Fruit fly (Drosophila melanogaster) whole organism, embryonic: ENCODE data around the gene Nplp3.

ENCODE experiments used
- Ada2b ChIP-seq: fragments of 200-800 bp; sonication (Bioruptor generic); IDR thresholded peaks from 2 replicates; pipeline ENCODE4 v1.3.6; 2022; ENCODE audit warnings: missing biosample characterization, missing genetic modification characterization
- Awh ChIP-seq: fragments of 200-800 bp; sonication (Bioruptor generic); IDR thresholded peaks from 2 replicates; pipeline ENCODE4, ENCODE4 v1.3.6; 2022; ENCODE audit warnings: missing biosample characterization, missing genetic modification characterization
- CG10267 ChIP-seq: fragments of 200-800 bp; sonication (Bioruptor generic); optimal IDR thresholded peaks from 2 replicates; lab custom pipeline; 2018; ENCODE audit warnings: missing biosample characterization, mild to moderate bottlenecking, missing genetic modification characterization, moderate library complexity
- CG11504 ChIP-seq: fragments of 200-800 bp; sonication (Bioruptor generic); optimal IDR thresholded peaks from 3 replicates; lab custom pipeline; 2019; ENCODE audit warnings: missing biosample characterization, mild to moderate bottlenecking, missing genetic modification characterization, moderate library complexity
- CG12769 ChIP-seq: fragments of 200-800 bp; sonication (Bioruptor generic); optimal IDR thresholded peaks from 2 replicates; lab custom pipeline; 2019; ENCODE audit warnings: missing biosample characterization, mild to moderate bottlenecking, missing genetic modification characterization, moderate library complexity
- CG13424 ChIP-seq: fragments of 200-800 bp; sonication (Bioruptor generic); optimal IDR thresholded peaks from 2 replicates; lab custom pipeline; 2019; ENCODE audit warnings: missing biosample characterization, mild to moderate bottlenecking, missing genetic modification characterization, moderate library complexity
- CG13775 ChIP-seq: fragments of 200-800 bp; sonication (Bioruptor generic); optimal IDR thresholded peaks from 3 replicates; lab custom pipeline; 2017; ENCODE audit warnings: missing biosample characterization, mild to moderate bottlenecking, missing genetic modification characterization
- CG15269 ChIP-seq: fragments of 200-800 bp; sonication (Bioruptor generic); optimal IDR thresholded peaks from 2 replicates; lab custom pipeline; 2018; ENCODE audit warnings: missing biosample characterization, mild to moderate bottlenecking, missing genetic modification characterization, moderate library complexity
- CG17359 ChIP-seq: fragments of 200-800 bp; sonication (Bioruptor generic); optimal IDR thresholded peaks from 3 replicates; lab custom pipeline; 2018; ENCODE audit warnings: missing biosample characterization, mild to moderate bottlenecking, missing genetic modification characterization, moderate library complexity
- CG2678 ChIP-seq: fragments of 200-800 bp; sonication (Bioruptor generic); optimal IDR thresholded peaks from 3 replicates; lab custom pipeline; 2019; ENCODE audit warnings: missing biosample characterization, mild to moderate bottlenecking, missing genetic modification characterization, moderate library complexity
- CG31365 ChIP-seq: fragments of 200-800 bp; sonication (Bioruptor generic); optimal IDR thresholded peaks from 2 replicates; lab custom pipeline; 2018; ENCODE audit warnings: missing biosample characterization, mild to moderate bottlenecking, missing genetic modification characterization
- CG4282 ChIP-seq: fragments of 200-800 bp; sonication (Bioruptor generic); optimal IDR thresholded peaks from 2 replicates; lab custom pipeline; 2016; ENCODE audit warnings: missing biosample characterization, missing genetic modification characterization
- CG9609 ChIP-seq: fragments of 200-800 bp; sonication (Bioruptor generic); optimal IDR thresholded peaks from 3 replicates; lab custom pipeline; 2016; ENCODE audit warnings: missing biosample characterization, missing genetic modification characterization
- CG9727 ChIP-seq: fragments of 200-800 bp; sonication (Bioruptor generic); optimal IDR thresholded peaks from 3 replicates; lab custom pipeline; 2017; ENCODE audit warnings: missing biosample characterization, mild to moderate bottlenecking, missing genetic modification characterization
- E2f2 ChIP-seq: fragments of 200-800 bp; sonication (Bioruptor generic); IDR thresholded peaks from 2 replicates; pipeline ENCODE4 v1.3.6; 2022; ENCODE audit warnings: missing biosample characterization, missing genetic modification characterization
- Hr78 ChIP-seq, 2 experiments: fragments of 200-800 bp in 1 of 2; fragments of >200 bp in 1 of 2; sonication (Bioruptor generic) in 1 of 2; optimal IDR thresholded peaks; 2 replicates each; lab custom pipeline; 2017 to 2019; ENCODE audit warnings: missing biosample characterization in 2 of 2, missing genetic modification characterization in 2 of 2, mild to moderate bottlenecking in 1 of 2, moderate library complexity in 1 of 2
- Oli ChIP-seq: fragments of 200-800 bp; sonication (Bioruptor generic); optimal IDR thresholded peaks from 2 replicates; lab custom pipeline; 2018; ENCODE audit warnings: missing biosample characterization, mild to moderate bottlenecking, missing genetic modification characterization, moderate library complexity
- Pdp1 ChIP-seq, 2 experiments: fragments of 200-800 bp; sonication (Bioruptor generic); optimal IDR thresholded peaks; 3 replicates each; lab custom pipeline; 2016; ENCODE audit warnings: missing biosample characterization in 2 of 2, missing genetic modification characterization in 2 of 2, mild to moderate bottlenecking in 1 of 2, moderate library complexity in 1 of 2
- Six4 ChIP-seq: fragments of 200-800 bp; sonication (Bioruptor generic); optimal IDR thresholded peaks from 2 replicates; lab custom pipeline; 2016; ENCODE audit warnings: missing biosample characterization, missing genetic modification characterization
- Sox102F ChIP-seq: fragments of 200-800 bp; sonication (Bioruptor generic); optimal IDR thresholded peaks from 2 replicates; lab custom pipeline; 2018; ENCODE audit warnings: missing biosample characterization, mild to moderate bottlenecking, missing genetic modification characterization, moderate library complexity
- abd-A ChIP-seq: fragments of 200-800 bp; sonication (Bioruptor generic); optimal IDR thresholded peaks from 3 replicates; lab custom pipeline; 2019; ENCODE audit warnings: missing biosample characterization, mild to moderate bottlenecking, missing genetic modification characterization, moderate library complexity
- cas ChIP-seq: fragments of 200-800 bp; sonication (Bioruptor generic); IDR thresholded peaks from 2 replicates; pipeline ENCODE4 v1.3.6; 2022; ENCODE audit warnings: missing biosample characterization, missing genetic modification characterization
- chinmo ChIP-seq: fragments of 200-800 bp; sonication (Bioruptor generic); IDR thresholded peaks from 4 replicates; pipeline ENCODE4 v1.3.6; 2022; ENCODE audit warnings: missing biosample characterization, missing genetic modification characterization; ENCODE audit not compliant: partially characterized antibody
- croc ChIP-seq: fragments of 200-800 bp; sonication (Bioruptor generic); conservative IDR thresholded peaks from 3 replicates; pipeline ENCODE4 v1.3.6; 2022; ENCODE audit warnings: missing biosample characterization, missing genetic modification characterization
- cwo ChIP-seq: fragments of 200-800 bp; sonication (Bioruptor generic); optimal IDR thresholded peaks from 3 replicates; lab custom pipeline; 2017; ENCODE audit warnings: missing biosample characterization, missing genetic modification characterization, mild to moderate bottlenecking, moderate library complexity, missing genetic modification reagents
- esg ChIP-seq: fragments of 200-800 bp; sonication (Bioruptor generic); conservative IDR thresholded peaks from 2 replicates; pipeline ENCODE4 v1.3.6; 2022; ENCODE audit warnings: missing biosample characterization, missing genetic modification characterization
- fd96Cb ChIP-seq: fragments of 200-800 bp; sonication (Bioruptor generic); optimal IDR thresholded peaks from 2 replicates; lab custom pipeline; 2018; ENCODE audit warnings: missing biosample characterization, mild to moderate bottlenecking, missing genetic modification characterization, moderate library complexity
- kay ChIP-seq: fragments of 200-800 bp; sonication (Bioruptor generic); optimal IDR thresholded peaks from 2 replicates; lab custom pipeline; 2016; ENCODE audit warnings: missing biosample characterization, missing genetic modification characterization
- nmo ChIP-seq: fragments of 200-800 bp; sonication (Bioruptor generic); optimal IDR thresholded peaks from 2 replicates; lab custom pipeline; 2018; ENCODE audit warnings: missing biosample characterization, mild to moderate bottlenecking, missing genetic modification characterization, moderate library complexity
- nom ChIP-seq: fragments of 200-800 bp; sonication (Bioruptor generic); optimal IDR thresholded peaks from 2 replicates; lab custom pipeline; 2017; ENCODE audit warnings: missing biosample characterization, missing genetic modification characterization, mild to moderate bottlenecking, moderate library complexity, missing genetic modification reagents
- oc ChIP-seq: fragments of 200-800 bp; sonication (Bioruptor generic); optimal IDR thresholded peaks from 2 replicates; lab custom pipeline; 2018; ENCODE audit warnings: missing biosample characterization, mild to moderate bottlenecking, missing genetic modification characterization, moderate library complexity
- odd ChIP-seq: fragments of 200-800 bp; sonication (Bioruptor generic); optimal IDR thresholded peaks from 2 replicates; lab custom pipeline; 2017; ENCODE audit warnings: missing biosample characterization, mild to moderate bottlenecking, missing genetic modification characterization
- pan ChIP-seq, 4 experiments: fragments of >200 bp in 3 of 4; fragments of 200-800 bp in 1 of 4; sonication (Bioruptor generic) in 1 of 4; optimal IDR thresholded peaks in 3 of 4; IDR thresholded peaks in 1 of 4; 2 replicates each; pipeline versions ENCODE4 v1.3.6 to Lab custom; 2017 to 2022; ENCODE audit warnings: missing biosample characterization in 2 of 4, missing genetic modification characterization in 2 of 4, mixed read lengths in 1 of 4
- row ChIP-seq: fragments of 200-800 bp; sonication (Bioruptor generic); IDR thresholded peaks from 3 replicates; pipeline ENCODE4 v1.3.6; 2022; ENCODE audit warnings: missing biosample characterization, missing genetic modification characterization
- sd ChIP-seq: fragments of 200-800 bp; sonication (Bioruptor generic); optimal IDR thresholded peaks from 3 replicates; lab custom pipeline; 2018; ENCODE audit warnings: missing biosample characterization, mild to moderate bottlenecking, missing genetic modification characterization, moderate library complexity
- sens ChIP-seq: fragments of 200-800 bp; sonication (Bioruptor generic); peaks from one replicate; lab custom pipeline; 2016; ENCODE audit warnings: missing biosample characterization, missing genetic modification characterization
- so ChIP-seq: fragments of 200-800 bp; sonication (Bioruptor generic); IDR thresholded peaks from 3 replicates; pipeline ENCODE4 v1.3.6; 2022; ENCODE audit warnings: missing biosample characterization, missing genetic modification characterization
- tgo ChIP-seq: fragments of 200-800 bp; sonication (Bioruptor generic); IDR thresholded peaks from 3 replicates; pipeline ENCODE4 v1.3.6; 2022; ENCODE audit warnings: missing biosample characterization, missing genetic modification characterization
- tup ChIP-seq: fragments of 200-800 bp; sonication (Bioruptor generic); optimal IDR thresholded peaks from 2 replicates; lab custom pipeline; 2016; ENCODE audit warnings: missing biosample characterization, mild to moderate bottlenecking, missing genetic modification characterization, moderate library complexity
- unpg ChIP-seq: fragments of 200-800 bp; sonication (Bioruptor generic); optimal IDR thresholded peaks from 3 replicates; lab custom pipeline; 2018; ENCODE audit warnings: missing biosample characterization, mild to moderate bottlenecking, missing genetic modification characterization, moderate library complexity
- vvl ChIP-seq: fragments of 200-800 bp; sonication (Bioruptor generic); IDR thresholded peaks from 2 replicates; pipeline ENCODE4 v1.3.6; 2022; ENCODE audit warnings: missing biosample characterization, missing genetic modification characterization

Nplp3 gene

DNA sequence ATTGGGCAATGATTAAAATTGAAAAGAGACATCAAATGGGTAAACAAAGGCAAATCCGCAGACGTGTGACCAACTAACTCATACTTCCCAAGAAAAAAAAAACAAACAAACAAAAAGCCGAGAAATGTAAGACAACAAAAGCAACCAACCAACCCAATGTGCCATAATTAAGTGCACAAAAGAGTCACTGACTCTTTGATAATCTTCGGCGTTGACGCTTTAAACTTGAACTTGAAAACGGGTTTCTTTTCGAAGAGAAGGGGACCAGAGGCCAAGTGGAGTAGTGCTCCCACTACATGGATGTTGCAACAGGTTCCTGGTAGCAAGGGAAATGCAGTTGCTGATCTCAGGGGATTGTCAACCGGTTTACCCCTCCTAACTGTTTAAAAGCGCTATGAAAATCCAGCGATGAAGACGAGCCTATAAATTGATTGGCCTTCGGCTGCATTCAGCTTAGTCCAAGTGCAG is 37.8 kb upstream of the Nplp3 start, which contains the start of gene CG13064:
CG13064 (plus strand) TSS at position 418 of the 468 bp plus-strand sequence.
- TF ChIP-seq abd-A (tag; lab: Kevin White, UChicago), result peak; percentile 75
- TF ChIP-seq oc (tag; lab: Kevin White, UChicago), result peak; percentile 56
- TF ChIP-seq chinmo (GFP tag; lab: Robert Waterston, UW), result 0 out of 4 replicates have a peak, but pooled peaks have one; percentile 65
- peak; percentile 27 for TF ChIP-seq CG15269 (tag; lab: Kevin White, UChicago)
- TF ChIP-seq CG12769 (tag; lab: Kevin White, UChicago), result peak; percentile 50
- TF ChIP-seq Awh (GFP tag; lab: Robert Waterston, UW), result peak; percentile 19; the same call in 1 of the 2 replicates
- TF ChIP-seq cwo (GFP tag; lab: Kevin White, UChicago), result no peak
- TF ChIP-seq nom, result peak; percentile 8
- TF ChIP-seq Hr78 (GFP tag; optimal IDR thresholded peaks at IDR 0.05; lab: Kevin White, UChicago), result peak in 1 of 2 experiments; percentile 87
- TF ChIP-seq row (GFP tag; lab: Robert Waterston, UW), result no peak
- TF ChIP-seq tup (GFP tag; lab: Kevin White, UChicago), result no peak

DNA sequence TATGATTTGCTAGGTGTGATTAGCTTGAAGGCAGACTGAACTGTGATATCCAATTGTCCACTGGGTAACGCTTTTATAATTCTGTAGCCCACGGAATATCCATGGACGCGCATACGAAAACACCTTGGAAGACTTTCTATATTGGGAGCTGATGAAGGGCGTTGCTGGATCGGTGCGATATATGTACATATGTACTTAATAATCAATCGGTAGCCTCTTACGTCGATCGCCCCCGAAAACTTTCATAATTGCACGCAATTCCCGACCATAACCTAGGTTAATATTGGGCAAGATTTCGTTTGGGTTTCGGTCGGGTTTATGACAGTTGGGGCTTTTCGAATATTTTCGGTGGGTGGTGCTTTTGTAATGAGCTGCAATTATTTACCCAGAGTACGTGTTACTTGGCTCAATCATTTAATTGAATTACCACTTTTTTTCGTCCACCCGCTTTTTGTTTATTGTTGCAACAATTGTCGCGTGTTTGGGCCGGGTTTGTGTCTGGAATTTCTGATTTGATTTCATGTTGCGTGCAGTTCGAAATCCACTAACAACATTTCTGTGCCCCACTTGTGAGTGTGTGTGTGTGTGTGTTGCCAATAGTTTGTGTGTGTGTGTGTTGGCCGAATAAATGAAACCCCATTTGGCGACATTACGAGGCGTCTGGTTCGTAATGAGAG is 35.8 kb upstream of the Nplp3 start, which contains the start of gene CG13049:
CG13049 (minus strand) TSS at position 51 of the 677 bp plus-strand sequence.
- TF ChIP-seq CG10267 (no peak), CG31365 (tag; lab: Kevin White, UChicago) (no peak), pan (optimal IDR thresholded peaks at IDR 0.05; lab: Kevin White, UChicago) (no peak), pan (GFP tag; optimal IDR thresholded peaks at IDR 0.05 in 1 of 2, IDR thresholded peaks at IDR 0.05 in 1 of 2) (peak in 1 of 2 experiments; percentile 12), so (GFP tag; lab: Robert Waterston, UW) (no peak), CG4282 (GFP tag; lab: Kevin White, UChicago) (no peak), sd (tag; lab: Kevin White, UChicago) (peak; percentile 3), croc (GFP tag; lab: Robert Waterston, UW) (no peak), Six4 (GFP tag; lab: Kevin White, UChicago) (no peak), vvl (GFP tag; lab: Robert Waterston, UW) (peak; percentile 52; the same call in 1 of the 2 replicates), odd (no peak), cas (GFP tag; lab: Robert Waterston, UW) (no peak), unpg (no peak), CG17359 (tag; lab: Kevin White, UChicago) (no peak), CG9609 (GFP tag; lab: Kevin White, UChicago) (no peak)
- TF ChIP-seq, all 482 proteins: peak for 3

DNA sequence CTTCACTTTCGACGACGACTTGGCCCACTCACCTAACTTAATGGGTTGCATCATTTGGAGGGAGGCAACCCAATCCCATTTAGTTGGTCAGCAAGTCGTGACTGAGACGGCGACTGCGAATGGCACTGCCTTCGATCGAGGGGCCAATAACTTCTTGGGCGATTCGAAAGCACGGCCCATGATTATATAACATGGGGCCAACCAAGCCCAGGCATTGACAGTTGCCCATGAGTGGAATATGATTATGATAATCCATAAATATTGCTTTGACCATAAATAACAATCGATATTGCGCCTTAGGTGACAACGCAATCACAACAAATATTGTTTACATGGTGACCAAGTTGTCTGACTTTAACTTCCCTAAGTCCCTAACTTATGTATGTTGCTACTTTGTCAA is 34.0 kb upstream of the Nplp3 start, which contains the start of gene CG13048:
CG13048 (minus strand) TSS at position 101 of the 400 bp plus-strand sequence.
- peak in 1 of 2 experiments; percentile 85 for TF ChIP-seq Pdp1 (GFP tag; optimal IDR thresholded peaks at IDR 0.05; lab: Kevin White, UChicago)
- no peak for TF ChIP-seq Ada2b (GFP tag; lab: Robert Waterston, UW)
- peak; percentile 31 for TF ChIP-seq oc (tag; lab: Kevin White, UChicago)

DNA sequence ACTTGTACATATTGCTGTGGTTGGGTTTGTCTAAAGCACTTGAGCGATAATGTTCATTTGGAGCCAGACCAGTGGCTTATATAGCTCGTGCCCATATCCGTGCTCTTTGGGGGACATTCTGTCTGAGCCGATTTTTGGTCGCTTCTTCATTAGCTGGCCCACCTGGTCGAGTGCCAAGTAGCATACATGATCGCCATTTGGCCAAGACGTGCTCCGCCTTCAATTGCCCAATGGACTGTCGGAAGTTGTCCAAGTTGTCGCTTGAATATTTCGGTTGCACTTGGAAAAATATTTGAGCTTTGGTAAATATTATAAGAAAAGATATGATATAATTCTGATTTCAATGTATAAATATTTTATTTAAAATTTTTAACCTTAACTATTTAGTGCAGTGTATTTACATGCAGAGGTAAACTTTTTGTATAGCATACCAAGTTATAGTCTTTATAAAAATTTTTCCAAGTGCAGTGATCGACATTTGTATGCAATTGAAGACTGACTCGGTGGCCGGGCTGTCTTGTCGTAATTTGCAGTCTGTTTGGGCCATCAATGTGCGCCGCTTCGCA is 32.4 kb upstream of the Nplp3 start, which contains the start of gene CG13047:
CG13047 (minus strand) TSS at position 51 of the 566 bp plus-strand sequence.
- peak; percentile 55 for TF ChIP-seq CG11504 (tag; lab: Kevin White, UChicago)
- TF ChIP-seq CG13775, result no peak
- no peak for TF ChIP-seq sens (GFP tag; lab: Kevin White, UChicago)
- TF ChIP-seq Oli (tag; lab: Kevin White, UChicago), result peak; percentile 15
- TF ChIP-seq CG2678 (tag; lab: Kevin White, UChicago), result peak; percentile 36
- TF ChIP-seq unpg, result peak; percentile 2
- TF ChIP-seq CG13424, result peak; percentile 24
- TF ChIP-seq fd96Cb (tag; lab: Kevin White, UChicago), result no peak
- TF ChIP-seq tgo, result 0 out of 3 replicates have a peak, but pooled peaks have one; percentile 21
- no peak for TF ChIP-seq CG9727 (GFP tag; lab: Kevin White, UChicago)
- no peak for TF ChIP-seq esg (GFP tag; lab: Robert Waterston, UW)
- TF ChIP-seq E2f2 (GFP tag; lab: Robert Waterston, UW), result no peak
- TF ChIP-seq Sox102F (GFP tag; lab: Kevin White, UChicago), result peak; percentile 36
- no peak for TF ChIP-seq kay (GFP tag; lab: Kevin White, UChicago)
- TF ChIP-seq nmo (GFP tag; lab: Kevin White, UChicago), result peak; percentile 9
- TF ChIP-seq CG15269 (tag; lab: Kevin White, UChicago), result peak; percentile 28
